Fruit fly (Drosophila melanogaster): ENCODE measurements around the gene CG9331.

CG9331 gene

DNA sequence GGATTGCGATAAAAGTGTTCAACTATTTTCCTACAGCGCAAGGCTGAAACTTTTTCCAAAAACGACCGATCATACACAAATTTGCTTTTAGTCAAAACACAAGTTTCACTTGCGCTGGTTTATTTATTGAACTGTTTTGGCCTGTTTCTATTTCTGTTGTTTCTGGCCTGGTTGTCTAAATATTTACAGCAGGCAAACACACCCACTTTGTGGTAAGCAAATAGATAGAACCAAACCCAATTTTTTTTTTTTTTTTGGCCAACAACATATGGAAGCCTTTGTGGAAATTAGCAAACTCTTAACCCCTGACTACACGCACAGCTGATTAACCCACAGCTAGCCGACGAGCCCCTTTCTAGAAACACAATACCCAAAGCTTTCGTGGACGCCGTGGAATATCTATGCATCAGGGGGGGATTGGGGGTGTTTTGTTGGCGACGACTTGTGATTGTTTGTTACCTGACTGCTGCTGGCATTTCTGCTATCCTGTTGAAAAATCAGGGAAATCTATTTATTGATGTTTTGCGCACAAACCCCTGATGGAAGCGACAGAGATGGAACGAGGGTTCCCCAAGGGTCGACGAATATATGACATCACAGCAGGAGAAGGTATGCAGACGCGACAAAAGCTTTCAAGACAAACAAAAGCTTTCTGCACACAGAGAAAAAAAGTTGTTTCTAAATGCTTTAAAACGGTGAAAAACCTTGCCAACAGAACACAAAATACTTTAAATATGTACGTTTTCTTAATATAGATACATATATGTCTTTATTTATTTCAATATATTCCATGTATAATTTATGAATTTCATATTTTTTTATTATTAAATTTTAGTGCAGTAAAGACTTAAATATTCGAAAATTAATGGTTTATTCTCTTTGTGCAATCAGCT lies 14.8 kb upstream of the CG9331 start (continued):
- TF ChIP-seq p53 (GFP tag; optimal IDR thresholded peaks at IDR 0.05) (no peak), yki (optimal IDR thresholded peaks at IDR 0.05) (no peak), bcd (GFP tag; optimal IDR thresholded peaks at IDR 0.05) (peak; percentile 20), CG12219 (GFP tag; optimal IDR thresholded peaks at IDR 0.05) (peak; percentile 36), E2f2 (GFP tag; IDR thresholded peaks at IDR 0.05) (peak; percentile 42), BtbVII (GFP tag; optimal IDR thresholded peaks at IDR 0.05) (peak; percentile 64), Chrac-16 (GFP tag; optimal IDR thresholded peaks at IDR 0.05) (no peak), CG33557 (GFP tag; optimal IDR thresholded peaks at IDR 0.05) (no peak), Med (GFP tag) (peak; percentile 88), chif (GFP tag; optimal IDR thresholded peaks at IDR 0.05) (peak in 1 of 2 experiments; percentile 3), CG13296 (GFP tag; optimal IDR thresholded peaks at IDR 0.05) (peak; percentile 51), CG1233 (GFP tag; optimal IDR thresholded peaks at IDR 0.05) (peak; percentile 51), CG10979 (tag; optimal IDR thresholded peaks at IDR 0.05) (peak; percentile 50), CG9215 (GFP tag; IDR thresholded peaks at IDR 0.05) (peak; percentile 36; the same call in 1 of the 2 replicates), so (GFP tag; IDR thresholded peaks at IDR 0.05) (peak; percentile 50; the same call in 1 of the 3 replicates), Dp (GFP tag; optimal IDR thresholded peaks at IDR 0.05) (no peak), CG3281 (GFP tag; optimal IDR thresholded peaks at IDR 0.05) (peak; percentile 61), z (GFP tag; IDR thresholded peaks at IDR 0.05) (no peak), tup (GFP tag; optimal IDR thresholded peaks at IDR 0.05) (peak; percentile 29), CG3163 (GFP tag; optimal IDR thresholded peaks at IDR 0.05) (no peak), row (GFP tag; IDR thresholded peaks at IDR 0.05) (peak; percentile 85), D19B (GFP tag; optimal IDR thresholded peaks at IDR 0.05) (peak; percentile 42), h (optimal IDR thresholded peaks at IDR 0.05) (no peak), CG32772 (GFP tag; IDR thresholded peaks at IDR 0.05) (peak; percentile 45; the same call in 1 of the 2 replicates), hth (optimal IDR thresholded peaks at IDR 0.05) (no peak), MBD-R2 (GFP tag; IDR thresholded peaks at IDR 0.05) (peak; percentile 18; the same call in 1 of the 2 replicates), CG10147 (GFP tag; optimal IDR thresholded peaks at IDR 0.05) (peak; percentile 27), Atf6 (GFP tag; IDR thresholded peaks at IDR 0.05) (peak; percentile 74), scrt (GFP tag; optimal IDR thresholded peaks at IDR 0.05) (peak; percentile 59), sna (GFP tag; IDR thresholded peaks at IDR 0.05; ENCODE audit: partially characterized antibody) (0 out of 2 replicates have a peak, but pooled peaks have one; percentile 18), Fer3 (tag; optimal IDR thresholded peaks at IDR 0.05) (peak; percentile 73), CG16779 (GFP tag; IDR thresholded peaks at IDR 0.05) (no peak), ind (GFP tag; optimal IDR thresholded peaks at IDR 0.05) (peak; percentile 34), Myb (GFP tag; optimal IDR thresholded peaks at IDR 0.05) (no peak), mirr (GFP tag; optimal IDR thresholded peaks at IDR 0.05) (peak; percentile 61), lola (GFP tag; optimal IDR thresholded peaks at IDR 0.05) (peak in 1 of 3 experiments; percentile 4), chinmo (GFP tag; IDR thresholded peaks at IDR 0.05; ENCODE audit: partially characterized antibody) (0 out of 4 replicates have a peak, but pooled peaks have one; percentile 19), CG12391 (tag; optimal IDR thresholded peaks at IDR 0.05) (peak; percentile 51), sr (GFP tag; IDR thresholded peaks at IDR 0.05) (no peak; the same call in 2 of the 3 replicates), Eip74EF (GFP tag; optimal IDR thresholded peaks at IDR 0.05) (peak in 1 of 2 experiments; percentile 13), CG12299 (tag; optimal IDR thresholded peaks at IDR 0.05) (peak; percentile 46), CG12744 (GFP tag; optimal IDR thresholded peaks at IDR 0.05) (peak; percentile 33), ham (GFP tag; IDR thresholded peaks at IDR 0.05) (no peak), Trl (optimal IDR thresholded peaks at IDR 0.05) (peak in 1 of 2 experiments; percentile 50), Trl (GFP tag; optimal IDR thresholded peaks at IDR 0.05) (peak; percentile 46), CG13894 (tag; optimal IDR thresholded peaks at IDR 0.05) (peak; percentile 49), CG12104 (GFP tag; optimal IDR thresholded peaks at IDR 0.05) (peak; percentile 46), eyg (GFP tag; optimal IDR thresholded peaks at IDR 0.05) (peak; percentile 52), CG3407 (GFP tag; optimal IDR thresholded peaks at IDR 0.05) (peak; percentile 26)

All from whole organism, embryonic.